Worm (Caenorhabditis elegans) whole organism, L3 larva: ENCODE measurements around the gene nspb-2.

Experiments
- daf-12 ChIP-seq: fragments of 150-350 bp; optimal IDR thresholded peaks from 2 replicates; lab custom pipeline; 2014; ENCODE audit warnings: missing biosample characterization, missing genetic modification reagents, missing genetic modification characterization
- elt-1 ChIP-seq: fragments of 150-350 bp; optimal IDR thresholded peaks from 2 replicates; lab custom pipeline; 2014; ENCODE audit warnings: missing biosample characterization, missing genetic modification characterization
- hmg-11 ChIP-seq: sonication (generic microtip); optimal IDR thresholded peaks from 2 replicates; lab custom pipeline; 2016; ENCODE audit warnings: missing genetic modification characterization, missing compliant biosample characterization
- nhr-12 ChIP-seq: fragments of 150-350 bp; optimal IDR thresholded peaks from 2 replicates; lab custom pipeline; 2014; ENCODE audit warnings: missing biosample characterization, missing genetic modification characterization
- unc-62 ChIP-seq: fragments of 150-350 bp; sonication (generic microtip); optimal IDR thresholded peaks from 4 replicates; lab custom pipeline; 2014; ENCODE audit warnings: missing biosample characterization, missing genetic modification reagents, missing genetic modification characterization

- TF ChIP-seq unc-62 (GFP tag; lab: Kevin White, UChicago) (no peak), elt-1 (tag; lab: Kevin White, UChicago) (no peak), nhr-12 (no peak), daf-12 (tag; lab: Kevin White, UChicago) (no peak), hmg-11 (peak; percentile 15)
Observed at ce11 chrIV:6548609-6549008, 42.9 kb upstream of the nspb-2 start, which contains the start of gene fan-1.
